Worm (Caenorhabditis elegans) whole organism, midembryonic: ENCODE measurements around the gene irld-6.

Source experiments
- T22C8.4 ChIP-seq: fragments of 200-800 bp; sonication (Bioruptor generic); IDR thresholded peaks from 2 replicates; pipeline ENCODE4 v1.3.6; 2022; ENCODE audit warnings: missing genetic modification characterization, missing compliant biosample characterization
- cog-1 ChIP-seq: sonication (generic microtip); optimal IDR thresholded peaks from 2 replicates; lab custom pipeline; 2016; ENCODE audit warnings: missing genetic modification characterization, missing compliant biosample characterization
- flt-1 ChIP-seq: fragments of 200-800 bp; sonication (Bioruptor generic); IDR thresholded peaks from 2 replicates; pipeline ENCODE4 v1.3.6; 2022; ENCODE audit warnings: missing genetic modification characterization, missing compliant biosample characterization
- klf-2 ChIP-seq: fragments of 200-800 bp; sonication (Bioruptor generic); conservative IDR thresholded peaks from 2 replicates; pipeline ENCODE4 v1.3.6; 2022; ENCODE audit warnings: missing genetic modification reagents, missing genetic modification characterization, missing compliant biosample characterization
- ref-1 ChIP-seq: fragments of 200-800 bp; sonication (Bioruptor generic); conservative IDR thresholded peaks from 2 replicates; pipeline ENCODE4 v1.3.6; 2022; ENCODE audit warnings: missing genetic modification reagents, missing genetic modification characterization, missing compliant biosample characterization
- tab-1 ChIP-seq: fragments of 200-800 bp; sonication (Bioruptor generic); IDR thresholded peaks from 2 replicates; pipeline ENCODE4 v1.3.6; 2022; ENCODE audit warnings: missing genetic modification characterization, missing compliant biosample characterization
- ztf-23 ChIP-seq: fragments of 200-800 bp; sonication (Bioruptor generic); IDR thresholded peaks from 2 replicates; pipeline ENCODE4 v1.3.6; 2022; ENCODE audit warnings: missing genetic modification reagents, missing genetic modification characterization, missing compliant biosample characterization
- ztf-29 ChIP-seq: fragments of 200-800 bp; sonication (Bioruptor generic); IDR thresholded peaks from 2 replicates; pipeline ENCODE4 v1.3.6; 2022; ENCODE audit warnings: missing genetic modification reagents, missing genetic modification characterization, missing compliant biosample characterization

DNA sequence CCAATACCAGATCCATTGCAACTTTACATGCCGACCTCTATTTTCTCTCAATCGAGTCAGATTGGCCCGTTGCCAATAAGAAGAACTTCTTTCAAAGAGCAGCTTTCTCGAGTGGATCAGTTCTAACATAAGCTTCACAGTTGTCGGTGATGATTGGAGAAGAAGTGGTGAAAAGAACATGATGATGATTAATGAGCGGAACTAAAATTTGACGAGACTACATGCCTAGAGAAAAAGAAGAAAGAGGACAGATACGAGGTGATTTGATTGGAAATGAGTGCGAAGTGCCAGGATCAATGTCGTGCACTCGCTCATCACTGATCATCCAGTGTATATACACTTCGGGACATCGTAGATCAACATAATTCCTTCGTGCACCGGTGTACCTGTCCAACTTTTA, 28.9 kb downstream of the irld-6 start:
- TF ChIP-seq ztf-23 (GFP tag; lab: Robert Waterston, UW) (no peak), cog-1 (tag; lab: Kevin White, UChicago) (no peak), flt-1 (GFP tag; lab: Robert Waterston, UW) (no peak), ztf-29 (no peak), T22C8.4 (GFP tag; lab: Robert Waterston, UW) (no peak), klf-2 (GFP tag; lab: Robert Waterston, UW) (no peak), ref-1 (no peak), tab-1 (no peak)
